Worm (Caenorhabditis elegans): ENCODE results near the gene C46F9.5.

Gene C46F9.5

DNA sequence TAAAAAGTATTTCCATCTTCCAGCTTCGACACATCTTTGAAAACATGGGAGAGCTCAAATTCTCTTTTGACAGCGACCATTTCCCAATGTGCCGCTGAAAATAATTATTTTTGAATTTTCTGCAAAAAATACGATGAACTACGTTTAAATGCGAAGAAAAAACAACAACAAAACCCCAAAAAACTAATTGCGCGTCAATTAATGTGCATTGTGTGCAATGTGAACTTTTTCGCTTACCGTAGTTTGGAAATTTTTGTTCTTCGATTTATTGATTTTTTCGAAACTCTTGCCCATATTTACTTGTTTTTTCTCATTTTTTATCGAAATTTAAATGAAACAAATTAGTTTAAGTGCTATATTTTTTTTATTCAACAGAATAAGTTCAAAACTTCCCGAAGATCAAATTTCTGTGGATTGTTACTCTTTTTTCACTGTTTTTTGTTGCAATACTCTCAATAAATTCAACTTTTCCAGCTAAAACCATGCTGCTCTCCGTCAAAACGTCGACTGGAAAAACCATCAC lies 27.3 kb downstream of the C46F9.5 start, which contains the start of the genes bath-2 and F52C6.4:
Gene bath-2 (minus strand): TSS at position 101 of the 523 bp plus-strand sequence.
Gene F52C6.4 (plus strand): TSS at position 473 of the 523 bp plus-strand sequence.
- no peak for TF ChIP-seq hmbx-1 (tag; optimal IDR thresholded peaks at IDR 0.05)
- no peak for TF ChIP-seq B0310.2 (tag; optimal IDR thresholded peaks at IDR 0.05)
- no peak for TF ChIP-seq tbx-11 (GFP tag; IDR thresholded peaks at IDR 0.05)
- no peak for TF ChIP-seq ceh-13 (GFP tag; optimal IDR thresholded peaks at IDR 0.05)
- no peak for TF ChIP-seq tbx-37 (GFP tag; conservative IDR thresholded peaks at IDR 0.05)
- TF ChIP-seq hnd-1 (tag; optimal IDR thresholded peaks at IDR 0.05), result no peak
- no peak for TF ChIP-seq aly-1 (tag; optimal IDR thresholded peaks at IDR 0.05)
- TF ChIP-seq F13C5.2 (tag; optimal IDR thresholded peaks at IDR 0.05), result no peak
- no peak for TF ChIP-seq flt-1 (GFP tag; IDR thresholded peaks at IDR 0.05)
- no peak for TF ChIP-seq sea-1 (GFP tag; conservative IDR thresholded peaks at IDR 0.05)
- TF ChIP-seq scrt-1 (GFP tag; IDR thresholded peaks at IDR 0.05), result no peak
- TF ChIP-seq ets-7 (tag; optimal IDR thresholded peaks at IDR 0.05), result no peak
- TF ChIP-seq hmg-4 (GFP tag; optimal IDR thresholded peaks at IDR 0.05), result no peak
- TF ChIP-seq ceh-36 (tag; optimal IDR thresholded peaks at IDR 0.05), result no peak
- no peak for TF ChIP-seq tra-4 (tag; optimal IDR thresholded peaks at IDR 0.05)
- TF ChIP-seq ama-1 (optimal IDR thresholded peaks at IDR 0.05), result no peak
- no peak for TF ChIP-seq pes-1 (GFP tag; IDR thresholded peaks at IDR 0.05)

- TF ChIP-seq ama-1 (optimal IDR thresholded peaks at IDR 0.05) (no peak), hnd-1 (tag; optimal IDR thresholded peaks at IDR 0.05) (no peak), hmg-4 (GFP tag; optimal IDR thresholded peaks at IDR 0.05) (no peak), scrt-1 (GFP tag; IDR thresholded peaks at IDR 0.05) (no peak), sea-1 (GFP tag; conservative IDR thresholded peaks at IDR 0.05) (no peak), flt-1 (GFP tag; IDR thresholded peaks at IDR 0.05) (no peak), ceh-36 (tag; optimal IDR thresholded peaks at IDR 0.05) (no peak), aly-1 (tag; optimal IDR thresholded peaks at IDR 0.05) (no peak), tbx-37 (GFP tag; conservative IDR thresholded peaks at IDR 0.05) (no peak), pes-1 (GFP tag; IDR thresholded peaks at IDR 0.05) (no peak), tbx-11 (GFP tag; IDR thresholded peaks at IDR 0.05) (no peak), F13C5.2 (tag; optimal IDR thresholded peaks at IDR 0.05) (no peak), ceh-13 (GFP tag; optimal IDR thresholded peaks at IDR 0.05) (no peak), ets-7 (tag; optimal IDR thresholded peaks at IDR 0.05) (no peak)
These were observed 29.1 kb downstream of the C46F9.5 start, which contains the start of gene F52C6.3 for ce11 chrII:1924459-1924858. F52C6.3 (plus strand) TSS chrII:1924759.

DNA sequence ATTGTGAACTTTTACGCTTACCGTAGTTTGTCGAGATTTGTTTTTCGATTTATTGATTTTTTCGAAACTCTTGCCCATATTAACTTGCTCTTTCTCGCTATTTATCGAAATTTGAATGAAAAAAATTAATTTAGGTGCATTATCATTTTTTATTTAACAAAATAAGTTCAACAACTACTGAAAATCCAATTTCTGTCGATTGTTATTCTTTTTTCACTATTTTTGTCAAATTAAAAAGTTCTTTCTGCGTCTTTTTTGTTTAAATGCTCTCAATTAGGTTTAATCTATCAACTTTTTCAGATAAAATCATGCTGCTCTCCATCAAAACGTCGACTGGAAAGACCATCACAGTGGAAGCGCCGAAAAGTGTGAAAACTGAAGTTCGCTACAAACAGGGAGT lies 30.8 kb downstream of the C46F9.5 start, which contains the start of gene F52C6.2:
Gene F52C6.2 (plus strand): TSS at position 301 of the 400 bp plus-strand sequence.
- TF ChIP-seq ets-7 (tag; optimal IDR thresholded peaks at IDR 0.05) (no peak), hnd-1 (tag; optimal IDR thresholded peaks at IDR 0.05) (no peak), scrt-1 (GFP tag; IDR thresholded peaks at IDR 0.05) (no peak), aly-1 (tag; optimal IDR thresholded peaks at IDR 0.05) (no peak), sea-1 (GFP tag; conservative IDR thresholded peaks at IDR 0.05) (no peak), tbx-37 (GFP tag; conservative IDR thresholded peaks at IDR 0.05) (no peak), tra-4 (tag; optimal IDR thresholded peaks at IDR 0.05) (no peak), ceh-13 (GFP tag; optimal IDR thresholded peaks at IDR 0.05) (no peak), B0310.2 (tag; optimal IDR thresholded peaks at IDR 0.05) (no peak), flt-1 (GFP tag; IDR thresholded peaks at IDR 0.05) (no peak)

DNA sequence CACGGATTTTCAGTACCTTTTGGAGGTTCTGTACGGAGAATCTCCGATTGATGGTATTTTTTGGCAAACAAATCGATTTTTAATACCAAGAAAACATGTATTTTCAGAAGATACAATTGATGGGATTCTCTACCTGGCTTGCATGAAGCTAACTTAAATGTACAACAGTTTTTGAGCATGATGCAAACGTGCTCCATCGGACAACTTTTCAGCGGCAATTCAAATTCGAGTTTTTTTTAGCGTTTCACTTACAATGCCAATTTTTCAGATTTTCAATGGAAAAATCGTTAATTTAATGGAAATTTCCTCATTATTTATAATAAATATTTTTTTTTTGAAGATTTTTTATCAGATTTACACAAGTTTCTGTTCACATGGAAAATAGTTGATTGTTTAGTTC lies 33.2 kb downstream of the C46F9.5 start:
- TF ChIP-seq tbx-11 (GFP tag; IDR thresholded peaks at IDR 0.05) (no peak), flt-1 (GFP tag; IDR thresholded peaks at IDR 0.05) (no peak), hmg-4 (GFP tag; optimal IDR thresholded peaks at IDR 0.05) (no peak), ceh-36 (tag; optimal IDR thresholded peaks at IDR 0.05) (no peak), pes-1 (GFP tag; IDR thresholded peaks at IDR 0.05) (no peak), hnd-1 (tag; optimal IDR thresholded peaks at IDR 0.05) (no peak), scrt-1 (GFP tag; IDR thresholded peaks at IDR 0.05) (no peak), tra-4 (tag; optimal IDR thresholded peaks at IDR 0.05) (no peak), F13C5.2 (tag; optimal IDR thresholded peaks at IDR 0.05) (no peak), B0310.2 (tag; optimal IDR thresholded peaks at IDR 0.05) (no peak), ceh-13 (GFP tag; optimal IDR thresholded peaks at IDR 0.05) (no peak), sea-1 (GFP tag; conservative IDR thresholded peaks at IDR 0.05) (no peak)

- no peak for TF ChIP-seq tra-4 (tag; optimal IDR thresholded peaks at IDR 0.05)
- TF ChIP-seq ama-1 (optimal IDR thresholded peaks at IDR 0.05), result no peak
- no peak for TF ChIP-seq hmbx-1 (tag; optimal IDR thresholded peaks at IDR 0.05)
- no peak for TF ChIP-seq pes-1 (GFP tag; IDR thresholded peaks at IDR 0.05)
- TF ChIP-seq hnd-1 (tag; optimal IDR thresholded peaks at IDR 0.05), result no peak
- TF ChIP-seq hmg-4 (GFP tag; optimal IDR thresholded peaks at IDR 0.05), result no peak
- no peak for TF ChIP-seq F13C5.2 (tag; optimal IDR thresholded peaks at IDR 0.05)
- no peak for TF ChIP-seq scrt-1 (GFP tag; IDR thresholded peaks at IDR 0.05)
- TF ChIP-seq ceh-13 (GFP tag; optimal IDR thresholded peaks at IDR 0.05), result no peak
- no peak for TF ChIP-seq tbx-37 (GFP tag; conservative IDR thresholded peaks at IDR 0.05)
- TF ChIP-seq aly-1 (tag; optimal IDR thresholded peaks at IDR 0.05), result no peak
- no peak for TF ChIP-seq ceh-36 (tag; optimal IDR thresholded peaks at IDR 0.05)
- no peak for TF ChIP-seq ets-7 (tag; optimal IDR thresholded peaks at IDR 0.05)
- no peak for TF ChIP-seq tbx-11 (GFP tag; IDR thresholded peaks at IDR 0.05)
- no peak for TF ChIP-seq B0310.2 (tag; optimal IDR thresholded peaks at IDR 0.05)
These were observed 44.3 kb downstream of the C46F9.5 start, which contains the start of gene ZK250.13 for ce11 chrII:1939652-1940051. ZK250.13 (minus strand) TSS chrII:1939752.

ce11 chrII:1945093-1945492 lies 49.7 kb downstream of the C46F9.5 start, which contains the start of gene ZK250.14:
ZK250.14 (minus strand) TSS chrII:1945193.
- TF ChIP-seq B0310.2 (tag; optimal IDR thresholded peaks at IDR 0.05) (no peak), sea-1 (GFP tag; conservative IDR thresholded peaks at IDR 0.05) (no peak), tbx-11 (GFP tag; IDR thresholded peaks at IDR 0.05) (no peak), ceh-36 (tag; optimal IDR thresholded peaks at IDR 0.05) (no peak), F13C5.2 (tag; optimal IDR thresholded peaks at IDR 0.05) (no peak), aly-1 (tag; optimal IDR thresholded peaks at IDR 0.05) (no peak), flt-1 (GFP tag; IDR thresholded peaks at IDR 0.05) (no peak), hmbx-1 (tag; optimal IDR thresholded peaks at IDR 0.05) (no peak), tra-4 (tag; optimal IDR thresholded peaks at IDR 0.05) (no peak), ama-1 (optimal IDR thresholded peaks at IDR 0.05) (no peak), scrt-1 (GFP tag; IDR thresholded peaks at IDR 0.05) (no peak)
